Fruit fly (Drosophila melanogaster) whole organism, embryonic: ENCODE data around the gene Cyp1.

Experiments used
- Blimp-1 ChIP-seq: fragments of 200-800 bp; sonication (Bioruptor generic); optimal IDR thresholded peaks from 3 replicates; lab custom pipeline; 2018; ENCODE audit warnings: missing biosample characterization, missing genetic modification characterization, mild to moderate bottlenecking, moderate library complexity, missing genetic modification reagents
- BtbVII ChIP-seq: fragments of 200-800 bp; sonication (Bioruptor generic); optimal IDR thresholded peaks from 3 replicates; lab custom pipeline; 2017; ENCODE audit warnings: missing biosample characterization, mild to moderate bottlenecking, missing genetic modification characterization
- Bteb2 ChIP-seq: fragments of 200-800 bp; sonication (Bioruptor generic); optimal IDR thresholded peaks from 2 replicates; lab custom pipeline; 2016; ENCODE audit warnings: missing biosample characterization, missing genetic modification characterization
- CG10654 ChIP-seq: fragments of 200-800 bp; sonication (Bioruptor generic); optimal IDR thresholded peaks from 2 replicates; lab custom pipeline; 2016; ENCODE audit warnings: missing biosample characterization, missing genetic modification characterization
- CG12219 ChIP-seq: fragments of 200-800 bp; sonication (Bioruptor generic); optimal IDR thresholded peaks from 3 replicates; lab custom pipeline; 2018; ENCODE audit warnings: missing biosample characterization, mild to moderate bottlenecking, missing genetic modification characterization
- CG1233 ChIP-seq: fragments of 200-800 bp; sonication (Bioruptor generic); optimal IDR thresholded peaks from 4 replicates; lab custom pipeline; 2018; ENCODE audit warnings: missing biosample characterization, mild to moderate bottlenecking, missing genetic modification characterization
- CG13624 ChIP-seq: fragments of 200-800 bp; sonication (Bioruptor generic); optimal IDR thresholded peaks from 2 replicates; lab custom pipeline; 2016; ENCODE audit warnings: missing biosample characterization, missing genetic modification characterization
- CG15073 ChIP-seq: fragments of 200-800 bp; sonication (Bioruptor generic); optimal IDR thresholded peaks from 2 replicates; lab custom pipeline; 2016; ENCODE audit warnings: missing biosample characterization, missing genetic modification characterization
- CG15479 ChIP-seq: fragments of 200-800 bp; sonication (Bioruptor generic); optimal IDR thresholded peaks from 3 replicates; lab custom pipeline; 2019; ENCODE audit warnings: missing biosample characterization, mild to moderate bottlenecking, missing genetic modification characterization, moderate library complexity
- CG1832 ChIP-seq: fragments of 200-800 bp; sonication (Bioruptor generic); optimal IDR thresholded peaks from 2 replicates; lab custom pipeline; 2017; ENCODE audit warnings: missing biosample characterization, mild to moderate bottlenecking, missing genetic modification characterization, inconsistent platforms
- CG2875 ChIP-seq: fragments of 200-800 bp; sonication (Bioruptor generic); optimal IDR thresholded peaks from 2 replicates; lab custom pipeline; 2017; ENCODE audit warnings: missing biosample characterization, mild to moderate bottlenecking, missing genetic modification characterization, missing genetic modification reagents
- CG31388 ChIP-seq: fragments of 200-800 bp; sonication (Bioruptor generic); optimal IDR thresholded peaks from 2 replicates; lab custom pipeline; 2016; ENCODE audit warnings: missing biosample characterization, missing genetic modification characterization
- CG31441 ChIP-seq: fragments of 200-800 bp; sonication (Bioruptor generic); IDR thresholded peaks from 2 replicates; pipeline ENCODE4 v1.3.6; 2022; ENCODE audit warnings: missing biosample characterization, missing genetic modification characterization
- CG5245 ChIP-seq: fragments of 200-800 bp; sonication (Bioruptor generic); optimal IDR thresholded peaks from 3 replicates; lab custom pipeline; 2016; ENCODE audit warnings: missing biosample characterization, missing genetic modification characterization
- CG6813 ChIP-seq: fragments of 200-800 bp; sonication (Bioruptor generic); optimal IDR thresholded peaks from 2 replicates; lab custom pipeline; 2017; ENCODE audit warnings: missing biosample characterization, missing genetic modification characterization, mild to moderate bottlenecking, moderate library complexity, missing genetic modification reagents
- CG8388 ChIP-seq: fragments of 200-800 bp; sonication (Bioruptor generic); optimal IDR thresholded peaks from 2 replicates; lab custom pipeline; 2019; ENCODE audit warnings: missing biosample characterization, mild to moderate bottlenecking, missing genetic modification characterization, moderate library complexity
- Dll ChIP-seq: fragments of 200-800 bp; sonication (Bioruptor generic); IDR thresholded peaks from 4 replicates; pipeline ENCODE4 v1.3.6; 2022; ENCODE audit warnings: missing biosample characterization, missing genetic modification characterization; ENCODE audit not compliant: partially characterized antibody
- E2f1 ChIP-seq: fragments of 200-800 bp; sonication (Bioruptor generic); IDR thresholded peaks from 2 replicates; pipeline ENCODE4 v1.3.6; 2022; ENCODE audit warnings: missing biosample characterization, missing genetic modification characterization
- Hey ChIP-seq: fragments of 200-800 bp; sonication (Bioruptor generic); optimal IDR thresholded peaks from 3 replicates; lab custom pipeline; 2018; ENCODE audit warnings: missing biosample characterization, mild to moderate bottlenecking, missing genetic modification characterization
- HmgD ChIP-seq: fragments of 200-800 bp; sonication (Bioruptor generic); optimal IDR thresholded peaks from 3 replicates; lab custom pipeline; 2016; ENCODE audit warnings: missing biosample characterization, missing genetic modification characterization
- HmgZ ChIP-seq: fragments of 200-800 bp; sonication (Bioruptor generic); optimal IDR thresholded peaks from 2 replicates; lab custom pipeline; 2018; ENCODE audit warnings: missing biosample characterization, mild to moderate bottlenecking, missing genetic modification characterization
- Lim3 ChIP-seq: fragments of 200-800 bp; sonication (Bioruptor generic); IDR thresholded peaks from 2 replicates; pipeline ENCODE4 v1.3.6; 2022; ENCODE audit warnings: missing biosample characterization, missing genetic modification characterization
- Mrtf ChIP-seq: fragments of 200-800 bp; sonication (Bioruptor generic); IDR thresholded peaks from 3 replicates; pipeline ENCODE4 v1.3.6; 2022; ENCODE audit warnings: missing biosample characterization, missing genetic modification characterization
- NC2α ChIP-seq: fragments of 200-800 bp; sonication (Bioruptor generic); optimal IDR thresholded peaks from 2 replicates; lab custom pipeline; 2016; ENCODE audit warnings: missing biosample characterization, missing genetic modification characterization
- Scr ChIP-seq: fragments of 200-800 bp; sonication (Bioruptor generic); IDR thresholded peaks from 2 replicates; pipeline ENCODE4 v1.3.6; 2022; ENCODE audit warnings: missing biosample characterization, missing genetic modification characterization; ENCODE audit not compliant: partially characterized antibody
- Sox100B ChIP-seq: fragments of 200-800 bp; sonication (Bioruptor generic); optimal IDR thresholded peaks from 3 replicates; lab custom pipeline; 2018; ENCODE audit warnings: missing biosample characterization, mild to moderate bottlenecking, missing genetic modification characterization
- Taf1 ChIP-seq: fragments of 200-800 bp; sonication (Bioruptor generic); IDR thresholded peaks from 2 replicates; pipeline ENCODE4 v1.3.6; 2022; ENCODE audit warnings: missing biosample characterization, missing genetic modification characterization
- ap ChIP-seq: fragments of 200-800 bp; sonication (Bioruptor generic); IDR thresholded peaks from 2 replicates; pipeline ENCODE4 v1.3.6; 2022; ENCODE audit warnings: missing biosample characterization, missing genetic modification characterization
- bbx ChIP-seq: fragments of 200-800 bp; sonication (Bioruptor generic); IDR thresholded peaks from 2 replicates; pipeline ENCODE4 v1.3.6; 2022; ENCODE audit warnings: missing biosample characterization, missing genetic modification characterization; ENCODE audit not compliant: partially characterized antibody
- dmrt11E ChIP-seq: fragments of 200-800 bp; sonication (Bioruptor generic); optimal IDR thresholded peaks from 3 replicates; lab custom pipeline; 2018; ENCODE audit warnings: missing biosample characterization, mild to moderate bottlenecking, missing genetic modification characterization, moderate library complexity
- dysf ChIP-seq: fragments of 200-800 bp; sonication (Bioruptor generic); IDR thresholded peaks from 3 replicates; pipeline ENCODE4 v1.3.6; 2022; ENCODE audit warnings: missing biosample characterization, missing genetic modification characterization
- eyg ChIP-seq: fragments of 200-800 bp; sonication (Bioruptor generic); optimal IDR thresholded peaks from 3 replicates; lab custom pipeline; 2016; ENCODE audit warnings: missing biosample characterization, missing genetic modification characterization
- hth ChIP-seq: fragments of >200 bp; optimal IDR thresholded peaks from 2 replicates; lab custom pipeline; 2017; ENCODE audit warnings: inconsistent platforms
- oc ChIP-seq: fragments of 200-800 bp; sonication (Bioruptor generic); optimal IDR thresholded peaks from 2 replicates; lab custom pipeline; 2018; ENCODE audit warnings: missing biosample characterization, mild to moderate bottlenecking, missing genetic modification characterization, moderate library complexity
- peb ChIP-seq: fragments of 200-800 bp; sonication (Bioruptor generic); IDR thresholded peaks from 2 replicates; pipeline ENCODE4 v1.3.6; 2022; ENCODE audit warnings: missing biosample characterization, missing genetic modification characterization
- pfk ChIP-seq: fragments of 200-800 bp; sonication (Bioruptor generic); optimal IDR thresholded peaks from 2 replicates; lab custom pipeline; 2018; ENCODE audit warnings: missing biosample characterization, mild to moderate bottlenecking, missing genetic modification characterization, moderate library complexity
- prd ChIP-seq, 3 experiments: fragments of >200 bp in 2 of 3; fragments of 200-800 bp in 1 of 3; sonication (Bioruptor generic) in 1 of 3; optimal IDR thresholded peaks in 2 of 3; IDR thresholded peaks in 1 of 3; 2 replicates in 2 of 3; 3 replicates in 1 of 3; pipeline versions ENCODE4 v1.3.6 to Lab custom; 2017 to 2022; ENCODE audit warnings: missing biosample characterization in 1 of 3, missing genetic modification characterization in 1 of 3
- trh ChIP-seq: fragments of 200-800 bp; sonication (Bioruptor generic); optimal IDR thresholded peaks from 2 replicates; lab custom pipeline; 2016; ENCODE audit warnings: missing biosample characterization, missing genetic modification characterization
- zfh2 ChIP-seq: fragments of 200-800 bp; sonication (Bioruptor generic); optimal IDR thresholded peaks from 2 replicates; lab custom pipeline; 2016; ENCODE audit warnings: missing biosample characterization, missing genetic modification characterization

Gene Cyp1

dm6 chrX:16332615-16333288 lies 12.6 kb upstream of the Cyp1 start (continued):
- TF ChIP-seq CG31441 (peak; percentile 97), CG5245 (GFP tag; lab: Kevin White, UChicago) (peak; percentile 83), peb (GFP tag; lab: Robert Waterston, UW) (peak; percentile 82), CG31388 (peak; percentile 73), CG12219 (GFP tag; lab: Kevin White, UChicago) (peak; percentile 96), CG2875 (peak; percentile 90), bbx (GFP tag; lab: Robert Waterston, UW) (no peak), Dll (no peak), zfh2 (GFP tag; lab: Kevin White, UChicago) (peak; percentile 94), dmrt11E (peak; percentile 96), CG6813 (peak; percentile 95), eyg (GFP tag; lab: Kevin White, UChicago) (peak; percentile 91), pfk (peak; percentile 63), Lim3 (GFP tag; lab: Robert Waterston, UW) (peak; percentile 80), prd (optimal IDR thresholded peaks at IDR 0.05; lab: Kevin White, UChicago) (no peak), prd (GFP tag; IDR thresholded peaks at IDR 0.05; lab: Robert Waterston, UW) (peak; percentile 94), BtbVII (peak; percentile 96), HmgD (GFP tag; lab: Kevin White, UChicago) (peak; percentile 88), CG1832 (GFP tag; lab: Kevin White, UChicago) (no peak), Bteb2 (GFP tag; lab: Kevin White, UChicago) (peak; percentile 90), Sox100B (GFP tag; lab: Kevin White, UChicago) (peak; percentile 98), E2f1 (GFP tag; lab: Robert Waterston, UW) (peak; percentile 90), CG15479 (GFP tag; lab: Kevin White, UChicago) (no peak), Mrtf (GFP tag; lab: Robert Waterston, UW) (peak; percentile 90), dysf (GFP tag; lab: Robert Waterston, UW) (peak; percentile 96), NC2α (GFP tag; lab: Kevin White, UChicago) (peak; percentile 92), hth (lab: Kevin White, UChicago) (no peak), Scr (no peak), CG1233 (GFP tag; lab: Kevin White, UChicago) (peak; percentile 97), Hey (tag; lab: Kevin White, UChicago) (no peak), CG13624 (GFP tag; lab: Kevin White, UChicago) (peak; percentile 96), CG8388 (GFP tag; lab: Kevin White, UChicago) (peak; percentile 96), trh (GFP tag; lab: Kevin White, UChicago) (peak; percentile 76), CG15073 (GFP tag; lab: Kevin White, UChicago) (peak; percentile 62), HmgZ (peak; percentile 97), CG10654 (GFP tag; lab: Kevin White, UChicago) (peak; percentile 94), oc (tag; lab: Kevin White, UChicago) (peak; percentile 91), ap (GFP tag; lab: Robert Waterston, UW) (peak; percentile 73), Blimp-1 (peak; percentile 93), Taf1 (GFP tag; lab: Robert Waterston, UW) (peak; percentile 81)
